Worm (Caenorhabditis elegans) whole organism, late embryonic: Measurements from ENCODE around the gene par-3.

Experiments
- C08G9.2 ChIP-seq: sonication (generic microtip); optimal IDR thresholded peaks from 2 replicates; lab custom pipeline; 2016; ENCODE audit warnings: mild to moderate bottlenecking, missing genetic modification characterization, moderate library complexity, missing compliant biosample characterization
- C38D4.7 ChIP-seq: fragments of 200-800 bp; sonication (Bioruptor generic); optimal IDR thresholded peaks from 2 replicates; lab custom pipeline; 2018; ENCODE audit warnings: mild to moderate bottlenecking, missing genetic modification characterization, moderate library complexity, missing compliant biosample characterization
- F13H6.1 ChIP-seq: sonication (generic microtip); optimal IDR thresholded peaks from 2 replicates; lab custom pipeline; 2016; ENCODE audit warnings: missing genetic modification characterization, missing compliant biosample characterization
- K02D7.2 ChIP-seq: sonication (generic microtip); optimal IDR thresholded peaks from 2 replicates; lab custom pipeline; 2017; ENCODE audit warnings: mild to moderate bottlenecking, missing genetic modification characterization, missing compliant biosample characterization
- ahr-1 ChIP-seq: sonication (generic microtip); optimal IDR thresholded peaks from 2 replicates; lab custom pipeline; 2016; ENCODE audit warnings: missing genetic modification characterization, missing compliant biosample characterization
- ceh-2 ChIP-seq: sonication (generic microtip); optimal IDR thresholded peaks from 2 replicates; lab custom pipeline; 2016; ENCODE audit warnings: missing genotype, missing genetic modification characterization, missing compliant biosample characterization
- ceh-22 ChIP-seq: sonication (generic microtip); optimal IDR thresholded peaks from 2 replicates; lab custom pipeline; 2017; ENCODE audit warnings: missing biosample characterization, missing genetic modification characterization
- ceh-30 ChIP-seq: fragments of 150-350 bp; optimal IDR thresholded peaks from 2 replicates; lab custom pipeline; 2014; ENCODE audit warnings: missing biosample characterization, missing genetic modification characterization
- ceh-31 ChIP-seq: sonication (generic microtip); optimal IDR thresholded peaks from 2 replicates; lab custom pipeline; 2016; ENCODE audit warnings: missing genetic modification characterization, missing compliant biosample characterization
- ceh-34 ChIP-seq: sonication (generic microtip); optimal IDR thresholded peaks from 2 replicates; lab custom pipeline; 2016; ENCODE audit warnings: mild to moderate bottlenecking, missing genetic modification characterization, missing compliant biosample characterization
- ceh-45 ChIP-seq: fragments of 200-800 bp; sonication (Bioruptor generic); IDR thresholded peaks from 2 replicates; pipeline ENCODE4 v1.3.6; 2022; ENCODE audit warnings: missing genetic modification reagents, missing genetic modification characterization, missing compliant biosample characterization
- ceh-48 ChIP-seq: sonication (generic microtip); optimal IDR thresholded peaks from 2 replicates; lab custom pipeline; 2016; ENCODE audit warnings: missing genetic modification characterization, inconsistent platforms, missing compliant biosample characterization
- ceh-6 ChIP-seq: fragments of 200-800 bp; sonication (Bioruptor generic); optimal IDR thresholded peaks from 2 replicates; lab custom pipeline; 2018; ENCODE audit warnings: mild to moderate bottlenecking, missing genetic modification characterization, missing compliant biosample characterization
- ceh-9 ChIP-seq: sonication (generic microtip); optimal IDR thresholded peaks from 2 replicates; lab custom pipeline; 2016; ENCODE audit warnings: mild to moderate bottlenecking, missing genetic modification characterization, inconsistent platforms, missing compliant biosample characterization
- elt-2 ChIP-seq: sonication (generic microtip); optimal IDR thresholded peaks from 2 replicates; lab custom pipeline; 2016; ENCODE audit warnings: missing genetic modification reagents, missing genetic modification characterization, missing compliant biosample characterization
- ets-4 ChIP-seq: sonication (generic microtip); optimal IDR thresholded peaks from 2 replicates; lab custom pipeline; 2016; ENCODE audit warnings: missing genetic modification characterization, missing compliant biosample characterization
- fax-1 ChIP-seq: sonication (generic microtip); optimal IDR thresholded peaks from 2 replicates; lab custom pipeline; 2016; ENCODE audit warnings: missing genotype, missing genetic modification characterization, missing compliant biosample characterization
- fkh-10 ChIP-seq: fragments of 150-350 bp; optimal IDR thresholded peaks from 2 replicates; lab custom pipeline; 2014; ENCODE audit warnings: missing biosample characterization, missing genetic modification reagents, missing genetic modification characterization
- gmeb-2 ChIP-seq: sonication (generic microtip); optimal IDR thresholded peaks from 2 replicates; lab custom pipeline; 2016; ENCODE audit warnings: missing genetic modification characterization, inconsistent platforms, missing compliant biosample characterization
- hlh-15 ChIP-seq: sonication (generic microtip); optimal IDR thresholded peaks from 2 replicates; lab custom pipeline; 2016; ENCODE audit warnings: missing genetic modification characterization, missing compliant biosample characterization
- hlh-30 ChIP-seq: sonication (generic microtip); optimal IDR thresholded peaks from 2 replicates; lab custom pipeline; 2017; ENCODE audit warnings: antibody characterized with exemption, missing genetic modification characterization, missing compliant biosample characterization; ENCODE audit not compliant: insufficient read depth
- hlh-6 ChIP-seq: sonication (generic microtip); optimal IDR thresholded peaks from 2 replicates; lab custom pipeline; 2016; ENCODE audit warnings: missing genotype, missing genetic modification characterization, missing compliant biosample characterization
- lin-11 ChIP-seq: fragments of 200-800 bp; sonication (Bioruptor generic); optimal IDR thresholded peaks from 2 replicates; lab custom pipeline; 2018; ENCODE audit warnings: mild to moderate bottlenecking, missing genetic modification characterization, missing compliant biosample characterization
- madf-2 ChIP-seq: sonication (generic microtip); optimal IDR thresholded peaks from 2 replicates; lab custom pipeline; 2017; ENCODE audit warnings: missing genetic modification characterization, missing compliant biosample characterization
- nfya-1 ChIP-seq: sonication (generic microtip); optimal IDR thresholded peaks from 2 replicates; lab custom pipeline; 2017; ENCODE audit warnings: missing genetic modification characterization, mild to moderate bottlenecking, missing compliant biosample characterization, antibody characterized with exemption, moderate library complexity
- nhr-232 ChIP-seq: sonication (generic microtip); optimal IDR thresholded peaks from 2 replicates; lab custom pipeline; 2016; ENCODE audit warnings: missing genetic modification characterization, missing compliant biosample characterization
- npax-4 ChIP-seq: sonication (generic microtip); optimal IDR thresholded peaks from 2 replicates; lab custom pipeline; 2016; ENCODE audit warnings: missing genetic modification characterization, missing compliant biosample characterization
- odd-2 ChIP-seq: sonication (generic microtip); optimal IDR thresholded peaks from 2 replicates; lab custom pipeline; 2017; ENCODE audit warnings: antibody characterized with exemption, mild to moderate bottlenecking, missing genetic modification characterization, missing compliant biosample characterization
- pha-2 ChIP-seq: sonication (generic microtip); optimal IDR thresholded peaks from 2 replicates; lab custom pipeline; 2017; ENCODE audit warnings: mild to moderate bottlenecking, missing genetic modification characterization, missing compliant biosample characterization
- pha-4 ChIP-seq: fragments of 150-350 bp; optimal IDR thresholded peaks from 2 replicates; lab custom pipeline; 2018; ENCODE audit warnings: missing biosample characterization, missing genetic modification reagents, missing genetic modification characterization
- pqm-1 ChIP-seq: sonication (generic microtip); optimal IDR thresholded peaks from 2 replicates; lab custom pipeline; 2016; ENCODE audit warnings: missing genetic modification characterization, missing compliant biosample characterization
- pros-1 ChIP-seq: fragments of 150-350 bp; optimal IDR thresholded peaks from 2 replicates; lab custom pipeline; 2014; ENCODE audit warnings: missing biosample characterization, missing genetic modification reagents, missing genetic modification characterization
- ref-2 ChIP-seq: sonication (generic microtip); optimal IDR thresholded peaks from 2 replicates; lab custom pipeline; 2016; ENCODE audit warnings: missing genetic modification characterization, missing compliant biosample characterization
- rnt-1 ChIP-seq: sonication (generic microtip); optimal IDR thresholded peaks from 2 replicates; lab custom pipeline; 2016; ENCODE audit warnings: missing genetic modification characterization, missing compliant biosample characterization
- sox-4 ChIP-seq: sonication (generic microtip); optimal IDR thresholded peaks from 2 replicates; lab custom pipeline; 2017; ENCODE audit warnings: mild to moderate bottlenecking, missing genetic modification characterization, inconsistent platforms, missing compliant biosample characterization
- syd-9 ChIP-seq: sonication (generic microtip); optimal IDR thresholded peaks from 2 replicates; lab custom pipeline; 2016; ENCODE audit warnings: mild to moderate bottlenecking, missing genetic modification characterization, moderate library complexity, missing compliant biosample characterization
- tbx-7 ChIP-seq: sonication (generic microtip); optimal IDR thresholded peaks from 2 replicates; lab custom pipeline; 2016; ENCODE audit warnings: missing genotype, missing genetic modification characterization, missing compliant biosample characterization
- unc-3 ChIP-seq, 2 experiments: fragments of 200-800 bp in 1 of 2; sonication (Bioruptor generic) in 1 of 2; sonication (generic microtip) in 1 of 2; conservative IDR thresholded peaks in 1 of 2; optimal IDR thresholded peaks in 1 of 2; 2 replicates each; pipeline versions ENCODE4 v1.3.6 to Lab custom; 2016 to 2022; ENCODE audit warnings: missing compliant biosample characterization in 2 of 2, missing genetic modification characterization in 2 of 2, missing genetic modification reagents in 1 of 2
- unc-42 ChIP-seq: sonication (generic microtip); optimal IDR thresholded peaks from 2 replicates; lab custom pipeline; 2016; ENCODE audit warnings: missing genotype, missing genetic modification characterization, missing compliant biosample characterization
- unc-86 ChIP-seq: sonication (generic microtip); optimal IDR thresholded peaks from 2 replicates; lab custom pipeline; 2016; ENCODE audit warnings: missing genetic modification characterization, missing compliant biosample characterization
- ztf-16 ChIP-seq: sonication (generic microtip); optimal IDR thresholded peaks from 2 replicates; lab custom pipeline; 2017; ENCODE audit warnings: missing genetic modification characterization, missing compliant biosample characterization

The par-3 gene

DNA sequence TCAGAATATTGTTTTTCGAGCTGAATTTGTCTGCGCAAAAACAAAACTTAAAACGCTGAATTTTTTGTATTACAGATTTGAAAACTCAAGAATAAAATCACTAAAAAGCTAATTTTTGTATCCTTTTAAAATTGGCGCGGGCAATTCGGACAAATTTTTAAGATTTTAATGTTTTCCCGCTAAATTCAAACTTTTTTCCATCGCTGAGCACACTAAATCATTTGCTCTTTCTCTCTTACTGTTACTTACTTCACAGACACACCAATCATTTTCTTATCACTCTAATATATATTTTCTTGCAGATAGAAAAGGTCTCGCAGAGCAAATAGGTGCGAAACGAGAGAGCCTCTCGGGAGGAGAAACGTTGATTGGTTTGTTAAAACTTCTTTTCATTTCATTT, at the start of gene par-3:
TSS of gene par-3 (plus strand) at position 301 of the 400 bp plus-strand sequence.
- TF ChIP-seq ceh-30 (tag; lab: Kevin White, UChicago) (no peak), ceh-45 (GFP tag; lab: Robert Waterston, UW) (no peak), elt-2 (tag; lab: Kevin White, UChicago) (no peak), ceh-48 (no peak), unc-3 (GFP tag; conservative IDR thresholded peaks at IDR 0.05; lab: Robert Waterston, UW) (no peak), unc-3 (tag; optimal IDR thresholded peaks at IDR 0.05; lab: Kevin White, UChicago) (no peak), ceh-2 (tag; lab: Kevin White, UChicago) (no peak), odd-2 (tag; lab: Kevin White, UChicago) (no peak), nhr-232 (no peak), hlh-30 (tag; lab: Kevin White, UChicago) (no peak), tbx-7 (tag; lab: Kevin White, UChicago) (no peak), pha-4 (tag; lab: Kevin White, UChicago) (no peak), ceh-9 (tag; lab: Kevin White, UChicago) (no peak), hlh-15 (no peak), unc-86 (tag; lab: Kevin White, UChicago) (no peak), sox-4 (tag; lab: Kevin White, UChicago) (no peak)

DNA sequence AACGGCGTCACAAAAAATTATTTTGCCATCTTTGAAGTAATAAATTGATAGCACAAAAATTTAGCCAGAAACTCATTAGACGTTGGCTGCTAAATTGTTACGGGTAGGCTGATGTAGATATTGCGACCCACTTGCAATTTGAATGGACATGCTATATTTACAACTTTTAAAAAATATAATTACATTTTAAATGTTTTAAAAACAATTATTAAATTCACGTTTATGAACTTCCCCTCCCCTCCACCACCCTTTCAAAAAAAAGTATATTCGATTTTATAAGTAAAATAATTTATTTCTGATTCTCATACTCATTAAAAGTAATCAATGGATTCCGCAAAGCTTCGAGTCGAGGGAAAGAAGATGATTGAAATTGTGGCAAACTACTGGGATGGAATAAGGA, 49.4 kb upstream of the par-3 start, which contains the start of gene basl-1:
TSS of gene basl-1 (plus strand) at position 301 of the 400 bp plus-strand sequence.
- TF ChIP-seq lin-11, result no peak
- TF ChIP-seq ceh-22 (tag; lab: Kevin White, UChicago), result no peak
- no peak for TF ChIP-seq ceh-30 (tag; lab: Kevin White, UChicago)
- TF ChIP-seq C08G9.2 (tag; lab: Kevin White, UChicago), result no peak
- TF ChIP-seq K02D7.2 (tag; lab: Kevin White, UChicago), result no peak
- TF ChIP-seq tbx-7 (tag; lab: Kevin White, UChicago), result no peak
- no peak for TF ChIP-seq ceh-45 (GFP tag; lab: Robert Waterston, UW)
- TF ChIP-seq unc-3 (GFP tag; conservative IDR thresholded peaks at IDR 0.05; lab: Robert Waterston, UW), result no peak
- no peak for TF ChIP-seq unc-3 (tag; optimal IDR thresholded peaks at IDR 0.05; lab: Kevin White, UChicago)
- no peak for TF ChIP-seq odd-2 (tag; lab: Kevin White, UChicago)
- TF ChIP-seq madf-2, result no peak

DNA sequence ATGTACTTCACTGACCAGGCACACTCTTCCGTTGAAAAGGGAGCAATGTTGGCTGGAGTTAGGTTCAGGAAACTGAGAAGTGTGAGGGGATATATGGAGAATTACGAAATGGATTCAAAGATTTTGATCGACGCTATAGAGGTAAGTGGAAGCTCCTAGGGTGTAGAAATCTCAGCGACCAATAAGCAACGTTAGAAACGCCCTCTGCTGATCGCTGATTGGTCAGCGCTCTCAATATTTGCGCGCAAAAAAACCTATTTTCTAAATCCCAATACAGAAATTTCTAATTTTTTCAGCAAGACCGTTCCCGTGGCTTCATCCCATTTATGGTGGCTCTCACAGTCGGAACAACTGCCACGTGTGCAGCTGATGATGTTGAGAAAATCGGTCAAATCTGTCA, 48.4 kb upstream of the par-3 start:
- no peak for TF ChIP-seq fkh-10 (GFP tag; lab: Kevin White, UChicago)
- TF ChIP-seq sox-4 (tag; lab: Kevin White, UChicago), result no peak
- no peak for TF ChIP-seq unc-3 (GFP tag; conservative IDR thresholded peaks at IDR 0.05; lab: Robert Waterston, UW)
- TF ChIP-seq unc-3 (tag; optimal IDR thresholded peaks at IDR 0.05; lab: Kevin White, UChicago), result no peak
- peak; percentile 56 for TF ChIP-seq nfya-1
- TF ChIP-seq pqm-1 (tag; lab: Kevin White, UChicago), result no peak

DNA sequence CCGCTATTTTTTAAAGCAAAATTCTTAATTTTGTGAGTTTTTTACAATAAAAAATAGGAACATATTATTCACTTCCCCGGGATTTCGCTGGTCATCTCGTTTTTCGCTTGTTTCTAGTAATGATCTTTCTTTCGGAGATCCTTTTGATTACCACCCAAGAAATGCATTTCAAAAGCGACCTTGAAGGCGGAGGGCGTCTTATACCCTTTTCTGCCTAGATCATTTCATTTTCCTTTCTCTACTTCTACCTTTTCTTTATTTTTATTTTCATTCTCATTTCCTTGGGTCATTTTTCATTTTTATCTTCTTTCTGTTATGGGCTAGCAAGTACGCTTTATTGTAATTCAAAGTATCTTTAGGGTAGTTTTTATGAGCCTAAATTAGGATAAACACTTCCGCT, 43.8 kb upstream of the par-3 start:
- TF ChIP-seq K02D7.2 (tag; lab: Kevin White, UChicago) (no peak), pros-1 (no peak), nfya-1 (no peak), sox-4 (tag; lab: Kevin White, UChicago) (no peak), hlh-15 (no peak), ref-2 (tag; lab: Kevin White, UChicago) (no peak), gmeb-2 (tag; lab: Kevin White, UChicago) (no peak), F13H6.1 (tag; lab: Kevin White, UChicago) (no peak), ceh-34 (tag; lab: Kevin White, UChicago) (no peak)

DNA sequence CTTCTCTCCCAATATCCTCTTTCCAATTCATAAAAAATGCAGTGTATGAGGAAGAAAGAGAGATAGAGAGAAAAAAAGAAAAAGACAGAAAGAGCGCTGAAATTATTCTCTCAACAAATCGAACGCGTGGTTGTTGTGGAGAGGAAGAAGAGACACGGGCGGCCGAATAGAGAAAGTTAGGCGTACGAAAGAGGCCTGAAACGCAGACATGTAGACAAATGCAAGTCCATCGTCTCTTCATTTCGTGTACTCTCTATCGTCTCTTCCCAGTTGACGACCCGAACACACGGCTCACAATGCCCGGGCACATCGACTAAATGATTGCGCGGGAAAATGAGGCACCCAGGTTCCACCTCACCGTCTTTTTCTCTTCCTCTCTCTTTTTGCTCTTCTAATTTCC, 42.8 kb upstream of the par-3 start:
- TF ChIP-seq fax-1 (tag; lab: Kevin White, UChicago), result no peak
- no peak for TF ChIP-seq npax-4 (tag; lab: Kevin White, UChicago)
- no peak for TF ChIP-seq C38D4.7 (GFP tag; lab: Kevin White, UChicago)
- TF ChIP-seq pha-2, result no peak
- no peak for TF ChIP-seq nhr-232
- no peak for TF ChIP-seq gmeb-2 (tag; lab: Kevin White, UChicago)
- no peak for TF ChIP-seq ceh-6 (GFP tag; lab: Kevin White, UChicago)
- TF ChIP-seq syd-9, result no peak
- TF ChIP-seq pqm-1 (tag; lab: Kevin White, UChicago), result no peak
- TF ChIP-seq hlh-15, result no peak
- TF ChIP-seq unc-42 (tag; lab: Kevin White, UChicago), result peak; percentile 42
- TF ChIP-seq elt-2 (tag; lab: Kevin White, UChicago), result peak; percentile 63
- TF ChIP-seq ceh-31 (tag; lab: Kevin White, UChicago), result peak; percentile 77
- no peak for TF ChIP-seq rnt-1 (tag; lab: Kevin White, UChicago)
- no peak for TF ChIP-seq madf-2
- TF ChIP-seq F13H6.1 (tag; lab: Kevin White, UChicago), result peak; percentile 23
- peak; percentile 60 for TF ChIP-seq ets-4
- peak; percentile 76 for TF ChIP-seq nfya-1
- no peak for TF ChIP-seq ztf-16 (tag; lab: Kevin White, UChicago)
- TF ChIP-seq ahr-1 (tag; lab: Kevin White, UChicago), result no peak
- no peak for TF ChIP-seq unc-3 (GFP tag; conservative IDR thresholded peaks at IDR 0.05; lab: Robert Waterston, UW)
- no peak for TF ChIP-seq unc-3 (tag; optimal IDR thresholded peaks at IDR 0.05; lab: Kevin White, UChicago)
- no peak for TF ChIP-seq hlh-6 (tag; lab: Kevin White, UChicago)
- no peak for TF ChIP-seq pros-1
- no peak for TF ChIP-seq fkh-10 (GFP tag; lab: Kevin White, UChicago)
